Worm (Caenorhabditis elegans) whole organism, dauer: Measurements from ENCODE around the gene col-78.

Experiments
- unc-62 ChIP-seq: sonication (generic microtip); optimal IDR thresholded peaks from 2 replicates; lab custom pipeline; 2017; ENCODE audit warnings: missing biosample characterization, missing genetic modification reagents, missing genetic modification characterization

Gene col-78

ce11 chrII:9128132-9128531 is 24.2 kb upstream of the col-78 start:
- no peak for TF ChIP-seq unc-62 (GFP tag; lab: Kevin White, UChicago)

- no peak for TF ChIP-seq unc-62 (GFP tag; lab: Kevin White, UChicago)
Measured at ce11 chrII:9130339-9130738, 22.0 kb upstream of the col-78 start.

- TF ChIP-seq unc-62 (GFP tag; lab: Kevin White, UChicago) = no peak
Measured at ce11 chrII:9131363-9131762, 21.0 kb upstream of the col-78 start, which contains the start of gene C16D2.1. C16D2.1 (plus strand) TSS chrII:9131663.

- TF ChIP-seq unc-62 (GFP tag; lab: Kevin White, UChicago) = no peak
Measured at ce11 chrII:9132338-9132737, 20.0 kb upstream of the col-78 start.

- TF ChIP-seq unc-62 (GFP tag; lab: Kevin White, UChicago) = no peak
Measured at ce11 chrII:9135878-9136277, 16.5 kb upstream of the col-78 start, which contains the start of gene nlp-78. nlp-78 (plus strand) TSS chrII:9136178.

ce11 chrII:9137803-9138202 is 14.5 kb upstream of the col-78 start, which contains the start of gene C16D2.3:
C16D2.3 (plus strand) TSS chrII:9138103.
- TF ChIP-seq unc-62 (GFP tag; lab: Kevin White, UChicago) = no peak

ce11 chrII:9139172-9139700 is 13.1 kb upstream of the col-78 start, which contains the start of gene Y9C2UA.1:
Y9C2UA.1 (plus strand) TSS chrII:9139650.
- TF ChIP-seq unc-62 (GFP tag; lab: Kevin White, UChicago) = no peak

ce11 chrII:9141110-9141509 is 11.2 kb upstream of the col-78 start:
- no peak for TF ChIP-seq unc-62 (GFP tag; lab: Kevin White, UChicago)

ce11 chrII:9143795-9144194 is 8.5 kb upstream of the col-78 start:
- TF ChIP-seq unc-62 (GFP tag; lab: Kevin White, UChicago) = no peak

ce11 chrII:9144366-9144765 is 8.0 kb upstream of the col-78 start:
- TF ChIP-seq unc-62 (GFP tag; lab: Kevin White, UChicago) = no peak

ce11 chrII:9145961-9146360 is 6.4 kb upstream of the col-78 start, which contains the start of gene W07A12.4:
W07A12.4 (plus strand) TSS chrII:9146261.
- no peak for TF ChIP-seq unc-62 (GFP tag; lab: Kevin White, UChicago)

ce11 chrII:9148079-9148478 is 4.3 kb upstream of the col-78 start:
- TF ChIP-seq unc-62 (GFP tag; lab: Kevin White, UChicago) = no peak

ce11 chrII:9154339-9154738 is 2.0 kb downstream of the col-78 start:
- TF ChIP-seq unc-62 (GFP tag; lab: Kevin White, UChicago) = no peak

ce11 chrII:9156277-9156676 is 3.9 kb downstream of the col-78 start:
- no peak for TF ChIP-seq unc-62 (GFP tag; lab: Kevin White, UChicago)

- no peak for TF ChIP-seq unc-62 (GFP tag; lab: Kevin White, UChicago)
Measured at ce11 chrII:9157125-9157524, 4.8 kb downstream of the col-78 start.

- TF ChIP-seq unc-62 (GFP tag; lab: Kevin White, UChicago) = no peak
Measured at ce11 chrII:9158029-9158428, 5.7 kb downstream of the col-78 start, which contains the start of gene oac-54. oac-54 (plus strand) TSS chrII:9158111.

- no peak for TF ChIP-seq unc-62 (GFP tag; lab: Kevin White, UChicago)
Measured at ce11 chrII:9160197-9160806, 8.0 kb downstream of the col-78 start.
